Fruit fly (Drosophila melanogaster): ENCODE data around the gene CG14696.

The CG14696 gene

DNA sequence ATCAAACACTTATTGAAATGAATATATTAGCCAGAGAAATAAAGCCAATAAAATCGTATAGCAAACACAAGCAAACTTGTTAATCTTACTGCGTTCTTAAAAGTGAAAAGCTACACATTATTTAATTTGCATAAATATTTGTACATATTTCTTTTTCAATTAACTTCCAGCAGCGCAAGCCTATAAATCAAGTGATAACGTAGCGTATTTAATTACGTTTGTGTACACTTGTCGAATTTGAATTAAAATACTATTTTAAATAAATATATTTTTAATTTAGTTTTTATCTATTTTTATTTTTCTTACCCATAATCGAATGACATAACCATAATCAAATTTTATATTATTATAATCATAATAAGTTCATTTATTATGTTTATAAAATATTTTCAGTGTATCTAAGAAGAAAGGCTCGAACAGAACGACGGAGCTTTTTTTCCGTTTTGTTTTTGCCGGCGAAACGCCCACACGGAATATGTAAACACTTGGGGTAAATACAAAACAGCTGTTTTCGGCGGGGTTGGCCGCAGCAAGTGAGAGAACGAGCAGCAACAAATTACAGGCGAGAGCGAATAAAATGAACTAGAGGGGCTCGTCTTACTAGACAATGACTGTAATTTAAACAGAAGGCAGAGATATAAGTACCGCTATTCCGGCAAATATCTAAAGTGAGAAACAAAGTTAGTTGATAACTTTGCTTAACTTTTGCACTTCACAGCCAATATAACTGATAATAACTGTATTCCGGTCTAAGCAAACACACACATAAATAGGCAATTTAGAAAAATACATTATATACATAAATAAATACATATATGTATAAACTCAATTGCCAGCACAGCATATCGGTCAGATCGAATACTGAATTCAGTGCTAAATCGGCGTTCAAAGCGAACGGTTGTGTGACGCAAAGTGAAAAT, 9.0 kb downstream of the CG14696 start, which contains the start of gene Sodh2:
Gene Sodh2 (plus strand): TSS at position 870 of the 920 bp plus-strand sequence.
- TF ChIP-seq CG17801 (GFP tag; optimal IDR thresholded peaks at IDR 0.05; ENCODE audit: partially characterized antibody) = peak; percentile 84

DNA sequence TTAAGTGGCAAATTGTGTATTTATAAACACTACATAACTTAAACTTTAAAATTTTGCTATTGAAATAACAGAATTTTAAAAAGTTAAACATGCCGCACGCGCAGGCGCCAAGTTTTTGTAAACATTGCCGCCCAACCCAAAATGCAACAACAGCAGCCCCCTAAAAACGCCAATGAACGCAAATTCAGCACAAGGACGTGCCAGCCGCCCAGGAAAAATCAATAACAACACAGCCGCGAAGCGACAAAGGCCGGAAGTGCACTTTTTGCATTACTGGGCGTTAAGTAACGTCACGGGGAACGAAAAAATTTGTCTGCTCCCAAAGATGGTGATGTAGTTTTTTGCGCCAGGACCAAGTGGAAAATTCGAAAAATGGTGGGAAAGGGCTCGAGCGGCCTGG, 12.0 kb downstream of the CG14696 start, which contains the start of gene CG4596:
Gene CG4596 (plus strand): TSS at position 219 of the 400 bp plus-strand sequence.
- TF ChIP-seq CG17801 (GFP tag; optimal IDR thresholded peaks at IDR 0.05; ENCODE audit: partially characterized antibody) = no peak

DNA sequence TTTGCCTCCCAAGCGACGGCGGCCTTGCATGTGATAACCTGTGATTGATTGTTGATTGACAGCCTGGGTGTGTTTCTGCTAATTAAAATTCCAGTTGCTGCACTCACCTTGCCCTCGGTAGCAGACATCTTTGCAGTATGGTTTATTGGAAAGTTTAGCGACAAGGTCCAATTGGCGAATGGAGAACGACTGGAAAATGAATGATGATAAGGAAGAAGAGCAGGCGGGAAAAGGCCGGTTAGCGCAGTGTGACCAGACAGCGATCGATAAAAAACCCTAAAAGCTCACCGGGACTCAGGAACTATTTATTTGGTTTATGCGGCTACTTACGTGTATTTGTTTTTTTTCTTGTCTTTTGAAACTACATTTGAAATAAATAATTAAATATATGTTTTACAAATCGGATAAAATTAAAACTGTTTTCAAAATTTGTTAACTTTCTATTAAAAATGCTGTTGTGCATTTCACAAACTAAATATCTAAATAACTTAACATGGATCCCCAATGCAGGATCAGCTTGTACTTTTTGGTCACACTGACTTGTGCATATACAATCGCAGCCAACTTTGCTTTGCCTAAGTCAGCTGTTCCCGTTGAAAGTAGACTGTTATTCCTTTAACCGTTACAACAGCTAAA, 12.5 kb downstream of the CG14696 start, which contains the start of gene Fdh:
Gene Fdh (minus strand): TSS at position 234 of the 636 bp plus-strand sequence.
- peak; percentile 48 for TF ChIP-seq CG17801 (GFP tag; optimal IDR thresholded peaks at IDR 0.05; ENCODE audit: partially characterized antibody)

DNA sequence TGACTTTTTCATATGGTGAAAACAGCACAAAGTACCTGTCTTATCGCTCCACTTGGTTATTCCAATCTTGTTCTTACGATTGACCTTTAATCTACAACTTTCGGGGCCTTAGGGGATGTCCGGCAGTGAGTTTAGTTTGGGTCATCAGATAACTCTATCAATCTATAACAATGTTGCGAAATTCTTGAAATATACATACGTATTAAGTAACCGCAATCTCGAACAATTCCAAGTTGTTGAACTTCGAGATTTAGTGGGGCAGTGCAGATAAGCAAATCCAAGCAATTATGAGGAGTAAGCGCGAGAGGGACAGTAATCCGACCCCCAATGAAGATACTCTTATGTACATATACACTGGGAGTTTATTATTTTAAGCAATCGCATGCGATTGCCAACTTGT, 14.2 kb downstream of the CG14696 start:
- no peak for TF ChIP-seq CG17801 (GFP tag; optimal IDR thresholded peaks at IDR 0.05; ENCODE audit: partially characterized antibody)

DNA sequence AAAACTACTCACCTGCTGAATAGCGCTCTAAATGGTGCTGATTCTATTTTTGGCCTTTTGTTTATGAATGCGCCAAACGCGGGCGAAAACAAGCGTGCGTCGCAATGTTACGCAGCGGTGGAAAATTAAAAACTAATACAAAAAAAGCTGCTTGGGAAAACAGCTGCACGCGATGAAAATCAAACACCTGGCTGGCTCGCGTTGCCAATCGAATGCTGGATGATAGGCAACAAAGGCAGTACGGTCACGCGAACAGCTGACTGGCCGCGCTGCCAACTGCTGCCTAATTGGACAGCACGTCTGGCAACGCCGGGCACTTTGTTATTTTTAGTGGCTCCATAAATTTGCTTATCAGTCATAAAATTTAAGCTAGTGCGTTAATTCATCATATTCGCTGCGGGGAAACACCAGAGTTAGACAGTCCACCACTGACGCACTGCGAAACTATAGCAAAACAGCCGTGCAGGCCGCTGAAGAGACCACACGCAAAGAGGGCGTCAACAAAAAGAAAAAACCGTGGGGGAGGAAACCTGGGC, 16.3 kb downstream of the CG14696 start, which contains the start of the genes SelR and Tsp86D:
Gene SelR (minus strand): TSS at position 216 of the 536 bp plus-strand sequence.
Gene Tsp86D (plus strand): TSS at position 282 of the 536 bp plus-strand sequence.
- TF ChIP-seq CG17801 (GFP tag; optimal IDR thresholded peaks at IDR 0.05; ENCODE audit: partially characterized antibody) = peak; percentile 79

DNA sequence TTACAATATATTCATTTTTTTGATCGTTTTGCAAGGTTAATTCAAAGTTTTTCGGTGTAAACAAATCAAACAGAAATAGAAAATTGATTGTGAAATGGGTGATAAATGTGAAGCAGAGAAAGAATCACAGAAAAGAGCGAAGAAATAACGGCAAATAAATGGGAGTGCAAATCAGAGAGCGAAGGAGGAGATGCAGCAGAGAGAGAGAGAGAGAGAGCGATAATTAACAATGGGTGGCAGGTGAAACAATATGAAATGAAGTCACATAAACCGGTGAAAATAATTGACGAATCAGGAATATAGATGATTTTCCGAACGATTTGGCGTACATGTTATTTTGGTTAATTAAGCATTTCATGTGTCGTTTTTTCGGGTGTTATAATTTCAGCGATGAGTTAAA, 20.8 kb downstream of the CG14696 start:
- peak; percentile 4 for TF ChIP-seq CG17801 (GFP tag; optimal IDR thresholded peaks at IDR 0.05; ENCODE audit: partially characterized antibody)

DNA sequence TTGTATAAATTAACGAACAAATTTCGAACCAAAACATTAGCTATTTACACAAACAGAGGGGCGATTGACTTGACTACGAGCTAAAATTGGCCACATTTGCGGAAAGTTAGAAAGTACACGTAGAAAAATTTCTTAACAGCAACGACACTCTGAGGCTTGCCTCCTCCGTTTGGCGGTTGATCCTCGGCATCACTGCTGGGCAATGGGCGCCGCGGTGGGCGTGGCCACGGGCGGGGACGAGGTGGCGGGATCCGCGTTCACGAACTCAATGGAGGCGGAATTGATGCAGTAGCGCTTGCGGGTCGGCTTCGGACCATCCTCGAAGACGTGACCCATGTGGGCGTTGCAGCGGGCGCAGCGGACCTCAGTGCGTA, 21.4 kb downstream of the CG14696 start:
- TF ChIP-seq CG17801 (GFP tag; optimal IDR thresholded peaks at IDR 0.05; ENCODE audit: partially characterized antibody) = no peak

DNA sequence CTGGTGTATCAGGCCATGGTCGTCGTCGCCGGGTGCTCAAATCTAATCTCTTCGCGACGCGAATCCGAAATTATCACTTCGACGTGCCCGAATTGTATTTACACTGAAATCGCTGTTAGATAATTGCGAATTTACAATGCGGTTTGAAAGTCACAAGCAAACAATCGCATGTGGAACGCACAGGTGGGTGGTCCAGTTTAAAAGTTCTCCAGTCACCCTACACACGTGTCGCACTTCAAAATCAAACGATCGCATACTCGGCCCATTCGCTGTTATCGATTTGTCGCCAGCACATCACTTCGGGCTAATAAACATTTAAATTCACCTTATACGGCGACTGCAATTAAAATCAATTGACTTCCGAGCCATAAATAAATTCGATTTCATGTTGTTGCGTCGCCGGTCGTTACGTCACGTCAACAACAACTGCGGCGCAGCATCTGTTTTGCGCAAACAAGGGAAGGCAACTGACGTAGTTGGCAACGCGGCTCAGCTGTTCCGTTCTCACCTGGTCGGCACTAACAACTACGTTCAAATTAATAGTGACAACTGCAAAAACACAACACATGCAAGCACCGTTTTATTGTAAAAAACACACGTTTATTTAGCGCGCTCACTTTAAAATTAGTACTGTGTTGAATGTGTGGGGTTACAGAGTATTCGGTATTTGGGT, 21.9 kb downstream of the CG14696 start, which contains the start of gene CG6574:
Gene CG6574 (minus strand): TSS at position 216 of the 673 bp plus-strand sequence.
- peak; percentile 25 for TF ChIP-seq CG17801 (GFP tag; optimal IDR thresholded peaks at IDR 0.05; ENCODE audit: partially characterized antibody)

DNA sequence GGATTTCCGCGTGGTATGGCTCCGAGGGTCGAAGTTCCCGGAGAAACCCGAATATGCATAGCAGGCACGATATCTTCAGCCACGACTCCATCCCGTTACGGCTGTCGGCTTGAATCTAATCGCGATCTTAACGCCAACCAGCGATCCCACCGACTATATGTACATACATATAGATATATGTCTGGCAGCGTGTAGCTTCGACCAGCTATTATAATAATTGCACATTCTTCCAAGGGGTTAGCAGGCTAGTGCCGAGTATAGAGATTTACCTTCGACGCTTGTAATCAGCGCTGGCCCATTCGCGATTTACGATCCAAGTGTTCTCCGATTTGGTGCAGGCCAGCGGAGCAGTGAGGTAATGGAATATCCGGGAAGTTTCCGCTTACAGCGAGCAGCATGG, 25.1 kb downstream of the CG14696 start, which contains the start of gene CG14694:
Gene CG14694 (minus strand): TSS at position 101 of the 400 bp plus-strand sequence.
- TF ChIP-seq CG17801 (GFP tag; optimal IDR thresholded peaks at IDR 0.05; ENCODE audit: partially characterized antibody) = no peak

DNA sequence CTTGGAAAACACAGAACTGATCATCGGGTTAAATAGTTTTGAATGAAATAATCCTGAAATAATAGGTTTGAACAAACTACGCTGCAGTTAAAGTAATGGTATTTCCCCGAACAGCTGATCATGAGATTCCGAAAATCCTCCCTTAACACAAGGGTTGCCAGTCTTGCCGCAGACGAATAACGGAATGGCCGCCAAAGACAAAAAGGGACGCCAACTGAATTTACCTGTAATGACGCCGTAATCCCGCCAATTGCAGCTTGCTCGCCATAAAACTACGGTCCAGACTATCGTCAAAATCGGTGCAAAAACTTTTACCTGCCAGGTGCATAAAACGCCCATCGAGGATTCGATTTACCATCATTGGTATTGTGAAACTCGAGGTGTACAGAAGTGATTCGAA, 28.2 kb downstream of the CG14696 start, which contains the start of gene CG4570:
Gene CG4570 (plus strand): TSS at position 190 of the 400 bp plus-strand sequence.
- TF ChIP-seq CG17801 (GFP tag; optimal IDR thresholded peaks at IDR 0.05; ENCODE audit: partially characterized antibody) = no peak

DNA sequence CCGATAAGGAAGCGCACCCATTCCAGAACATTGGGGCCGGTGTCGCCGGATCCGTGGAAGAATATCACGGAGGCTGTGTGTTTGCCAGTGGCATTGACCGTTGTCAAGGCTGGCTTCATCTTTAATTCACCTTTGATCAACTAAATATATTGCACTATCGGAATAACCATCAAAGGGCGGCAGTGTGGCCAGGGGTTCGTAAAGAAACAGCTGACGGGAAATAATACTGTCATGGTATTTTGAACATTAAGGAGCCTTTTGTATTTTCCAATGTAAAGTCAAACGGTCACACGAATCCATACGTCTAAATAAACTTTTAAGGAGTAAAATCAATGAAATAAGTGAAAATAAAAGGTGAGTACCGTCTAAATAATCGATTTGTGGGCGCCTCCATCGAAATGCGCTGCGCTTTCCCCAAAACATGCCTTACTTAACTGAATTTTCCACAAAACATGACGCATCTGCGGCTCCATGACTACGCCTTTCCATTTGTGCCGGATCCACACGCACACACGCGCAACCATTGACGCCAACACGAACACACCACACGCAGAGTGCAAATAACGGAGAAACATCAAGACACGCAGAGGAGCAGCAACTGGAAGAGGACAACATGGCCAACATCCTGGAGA, 30.4 kb downstream of the CG14696 start, which contains the start of the genes CG6567 and CG4511:
Gene CG6567 (minus strand): TSS at position 209 of the 632 bp plus-strand sequence.
Gene CG4511 (plus strand): TSS at position 259 of the 632 bp plus-strand sequence.
- peak; percentile 4 for TF ChIP-seq CG17801 (GFP tag; optimal IDR thresholded peaks at IDR 0.05; ENCODE audit: partially characterized antibody)

DNA sequence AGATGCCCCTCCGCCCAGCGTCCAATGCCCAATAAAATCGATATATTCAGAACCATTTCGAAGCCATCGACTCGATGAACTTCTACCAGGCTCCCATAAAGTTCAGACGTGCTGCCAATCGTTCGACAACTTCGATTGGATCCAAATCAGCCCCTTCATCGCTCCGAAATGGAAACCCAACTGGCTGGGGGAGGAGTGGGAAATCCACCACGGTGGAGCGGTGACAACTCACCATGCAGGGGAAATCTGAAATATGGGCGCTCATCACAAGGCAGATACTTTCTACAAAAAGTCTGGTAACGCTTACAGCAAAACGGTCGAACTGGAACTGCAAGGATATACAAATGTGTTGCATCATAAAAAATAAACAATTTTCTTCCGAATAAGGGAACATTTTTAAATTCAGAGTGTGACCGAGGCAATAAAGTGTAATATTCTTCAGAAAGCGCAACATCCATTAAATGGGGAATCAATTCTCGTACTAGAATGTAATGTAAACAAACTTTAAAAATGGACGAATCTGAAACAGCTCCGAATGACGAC, 32.5 kb downstream of the CG14696 start, which contains the start of gene CG4565:
Gene CG4565 (plus strand): TSS at position 493 of the 543 bp plus-strand sequence.
- TF ChIP-seq CG17801 (GFP tag; optimal IDR thresholded peaks at IDR 0.05; ENCODE audit: partially characterized antibody) = no peak

DNA sequence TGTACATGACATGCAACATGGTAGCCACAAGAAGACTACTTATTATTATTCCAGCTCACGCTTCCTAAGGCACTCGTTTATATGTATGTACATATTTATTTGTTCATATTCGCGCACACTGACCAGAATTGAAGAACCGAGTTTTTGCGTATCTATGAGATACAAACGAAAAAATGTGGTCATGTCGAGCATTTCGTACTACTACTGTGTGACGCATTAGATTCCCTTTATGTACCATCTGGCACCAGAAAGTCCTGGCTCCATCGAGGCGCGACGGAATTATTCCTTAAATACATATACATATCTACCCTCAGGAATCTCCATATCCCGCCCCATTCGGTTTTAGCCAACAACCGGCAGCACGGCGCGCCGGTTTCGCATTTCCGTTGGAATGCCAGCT, 34.2 kb downstream of the CG14696 start:
- no peak for TF ChIP-seq CG17801 (GFP tag; optimal IDR thresholded peaks at IDR 0.05; ENCODE audit: partially characterized antibody)

Data from ovary, adult (tissue).